Worm (Caenorhabditis elegans): Measurements from ENCODE around the gene srh-136.

Gene srh-136

DNA sequence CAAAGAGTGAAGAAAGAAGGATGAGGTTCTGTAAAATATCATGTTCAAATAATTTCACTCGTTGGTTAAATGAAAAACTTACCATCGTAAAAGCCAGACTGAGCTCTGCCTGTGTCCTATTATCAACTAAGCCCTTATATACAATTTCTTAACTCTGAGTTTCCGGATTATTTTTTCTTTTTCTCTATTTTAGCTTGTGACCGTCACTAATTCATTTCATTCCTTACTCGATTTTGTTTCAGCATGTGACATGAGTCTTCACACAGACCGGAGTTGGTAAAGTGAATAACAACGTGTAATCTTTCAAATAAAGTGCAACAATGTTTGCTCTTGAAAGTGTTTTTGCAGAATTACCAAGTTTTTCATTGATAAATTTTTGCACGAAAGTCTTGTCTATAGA, 36.6 kb upstream of the srh-136 start, which contains the start of gene cpr-2:
TSS of gene cpr-2 (minus strand) at position 101 of the 400 bp plus-strand sequence.
- no peak for TF ChIP-seq arid-1 (GFP tag; conservative IDR thresholded peaks at IDR 0.05)

DNA sequence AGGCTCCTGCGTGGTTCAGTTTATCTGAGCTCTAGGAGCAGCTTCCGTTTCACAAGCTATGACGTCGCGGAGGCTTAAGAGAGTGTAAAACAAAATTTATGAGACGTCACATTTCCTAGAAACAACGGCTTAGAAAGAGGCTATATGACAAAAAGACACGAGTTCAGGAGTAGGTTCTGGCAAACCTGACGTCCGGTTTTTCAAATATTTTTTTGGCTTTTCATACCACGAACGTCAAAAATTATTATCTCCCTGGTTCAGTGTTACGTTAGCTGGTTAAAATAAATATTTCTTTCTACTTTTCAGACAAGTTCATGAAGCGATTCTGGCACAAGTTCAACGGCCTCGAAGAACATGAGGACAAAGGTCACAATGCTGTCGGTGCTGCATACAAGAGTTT, 30.4 kb upstream of the srh-136 start, which contains the start of gene F36D3.16:
TSS of gene F36D3.16 (plus strand) at position 301 of the 400 bp plus-strand sequence.
- TF ChIP-seq lin-39 (tag; optimal IDR thresholded peaks at IDR 0.05) (no peak), dmd-6 (GFP tag; IDR thresholded peaks at IDR 0.05) (no peak), tag-97 (GFP tag; IDR thresholded peaks at IDR 0.05) (no peak)

DNA sequence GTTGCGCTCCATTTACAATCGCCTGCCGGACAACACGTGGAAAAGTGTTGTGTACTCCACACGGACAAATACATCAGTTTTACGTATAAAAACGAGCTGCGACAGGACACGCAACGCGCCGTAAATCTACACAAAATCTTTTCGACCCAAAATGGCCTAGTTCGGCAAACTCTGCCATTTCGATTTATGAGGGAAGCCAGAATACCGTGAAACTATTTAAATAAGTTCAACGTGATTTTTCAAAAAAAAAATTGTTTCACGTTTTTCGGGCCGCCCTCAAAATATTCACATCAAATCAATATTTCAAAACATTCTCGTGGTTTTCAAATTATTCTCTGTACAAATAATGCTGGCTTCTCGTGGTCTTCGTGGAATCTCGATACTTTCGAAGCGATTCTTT, 29.5 kb upstream of the srh-136 start, which contains the start of gene F36D3.8:
TSS of gene F36D3.8 (plus strand) at position 301 of the 400 bp plus-strand sequence.
- TF ChIP-seq R02D3.7 (tag; optimal IDR thresholded peaks at IDR 0.05) (no peak), ZK337.2 (GFP tag; IDR thresholded peaks at IDR 0.05) (0 out of 2 replicates have a peak, but pooled peaks have one; percentile 8), ZK546.5 (tag; optimal IDR thresholded peaks at IDR 0.05) (no peak)

DNA sequence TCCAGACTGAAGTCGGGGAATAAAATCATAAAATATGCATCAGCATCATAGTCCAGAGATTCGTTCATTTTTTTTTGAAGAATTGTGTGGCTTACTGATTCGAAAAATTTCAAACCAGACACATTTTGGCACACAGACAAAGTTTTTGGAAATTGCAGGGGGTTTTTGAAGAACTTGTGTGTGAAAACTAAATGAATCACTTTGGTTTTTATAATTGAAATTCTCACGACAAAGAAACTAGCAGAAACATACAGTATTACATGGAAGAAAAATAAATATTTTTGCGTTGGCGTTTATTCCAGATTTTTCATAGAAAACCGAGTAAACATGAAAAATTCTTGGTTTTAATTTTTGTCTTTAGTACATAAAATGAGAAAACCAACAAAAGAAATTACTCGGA, 24.8 kb upstream of the srh-136 start, which contains the start of gene srw-34:
TSS of gene srw-34 (minus strand) at position 101 of the 400 bp plus-strand sequence.
- TF ChIP-seq ztf-7 (tag; optimal IDR thresholded peaks at IDR 0.05) (no peak), cey-2 (tag; optimal IDR thresholded peaks at IDR 0.05; ENCODE audit: borderline replicate concordance, insufficient read depth) (no peak), nhr-41 (GFP tag; IDR thresholded peaks at IDR 0.05) (no peak), snpc-4 (tag; optimal IDR thresholded peaks at IDR 0.05) (no peak), mxl-2 (GFP tag; conservative IDR thresholded peaks at IDR 0.05) (no peak), tra-1 (GFP tag; IDR thresholded peaks at IDR 0.05) (no peak), rbr-2 (tag; optimal IDR thresholded peaks at IDR 0.05) (no peak), F26F4.8 (GFP tag; conservative IDR thresholded peaks at IDR 0.05) (no peak), zag-1 (tag; optimal IDR thresholded peaks at IDR 0.05) (no peak), spr-1 (tag; optimal IDR thresholded peaks at IDR 0.05) (no peak), vab-7 (GFP tag; IDR thresholded peaks at IDR 0.05) (no peak), F10B5.3 (tag; optimal IDR thresholded peaks at IDR 0.05) (no peak), nhr-28 (tag; optimal IDR thresholded peaks at IDR 0.05) (no peak), gei-8 (GFP tag; optimal IDR thresholded peaks at IDR 0.05) (no peak)

DNA sequence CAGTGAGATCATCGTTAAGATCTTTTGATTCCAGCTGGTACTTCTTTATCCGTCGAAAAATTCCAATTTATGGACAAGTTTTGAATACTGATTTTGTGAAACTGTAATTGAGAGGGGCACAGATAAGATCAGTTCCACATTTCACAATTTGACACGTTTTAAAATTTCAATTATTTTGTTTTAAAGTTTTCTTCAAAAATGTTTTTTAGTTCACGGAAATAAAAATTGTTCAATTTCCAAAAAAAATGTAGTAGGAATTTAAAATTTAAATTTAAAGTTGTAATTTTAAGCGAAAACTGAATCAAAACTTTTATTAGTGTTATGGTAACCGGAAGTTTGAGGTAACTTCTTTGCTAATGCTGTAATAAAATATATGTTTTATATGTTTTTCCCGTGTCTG, 20.2 kb upstream of the srh-136 start, which contains the start of gene F36D3.4:
TSS of gene F36D3.4 (minus strand) at position 101 of the 400 bp plus-strand sequence.
- no peak for TF ChIP-seq mes-2 (tag; optimal IDR thresholded peaks at IDR 0.05; ENCODE audit: poor library complexity, severe bottlenecking)
- no peak for TF ChIP-seq skn-1 (tag; optimal IDR thresholded peaks at IDR 0.05)
- TF ChIP-seq php-3 (GFP tag; IDR thresholded peaks at IDR 0.05), result no peak
- TF ChIP-seq dpl-1 (GFP tag; optimal IDR thresholded peaks at IDR 0.05), result no peak
- TF ChIP-seq daf-12 (tag; optimal IDR thresholded peaks at IDR 0.05), result no peak
- no peak for TF ChIP-seq gei-8 (GFP tag; optimal IDR thresholded peaks at IDR 0.05)
- no peak for TF ChIP-seq dmd-8 (GFP tag; IDR thresholded peaks at IDR 0.05)
- no peak for TF ChIP-seq set-16 (GFP tag; IDR thresholded peaks at IDR 0.05)
- TF ChIP-seq cey-2 (tag; optimal IDR thresholded peaks at IDR 0.05; ENCODE audit: borderline replicate concordance, insufficient read depth), result no peak
- TF ChIP-seq T26A8.4 (GFP tag; IDR thresholded peaks at IDR 0.05), result no peak
- TF ChIP-seq lin-13 (GFP tag; optimal IDR thresholded peaks at IDR 0.05), result no peak
- TF ChIP-seq dmd-6 (GFP tag; IDR thresholded peaks at IDR 0.05), result no peak
- TF ChIP-seq ZK546.5 (tag; optimal IDR thresholded peaks at IDR 0.05), result no peak
- TF ChIP-seq nhr-6 (tag; optimal IDR thresholded peaks at IDR 0.05), result no peak
- TF ChIP-seq ceh-62 (tag; optimal IDR thresholded peaks at IDR 0.05), result no peak
- no peak for TF ChIP-seq ZK337.2 (GFP tag; IDR thresholded peaks at IDR 0.05)
- no peak for TF ChIP-seq F26F4.8 (GFP tag; conservative IDR thresholded peaks at IDR 0.05)
- no peak for TF ChIP-seq attf-4 (tag; optimal IDR thresholded peaks at IDR 0.05)
- TF ChIP-seq ceh-28 (tag; optimal IDR thresholded peaks at IDR 0.05), result no peak

All from whole organism, L4 larva.